Fruit fly (Drosophila melanogaster) whole organism, wandering third instar larva: ENCODE measurements around the gene CG5687.

ENCODE experiments used
- CG9705 ChIP-seq: fragments of 200-800 bp; sonication (Bioruptor generic); optimal IDR thresholded peaks from 2 replicates; lab custom pipeline; 2018; ENCODE audit warnings: missing biosample characterization, mild to moderate bottlenecking, missing genetic modification characterization
- Dif ChIP-seq: fragments of 200-275, 200-300 bp; sonication (Bioruptor generic); optimal IDR thresholded peaks from 2 replicates; lab custom pipeline; 2018; ENCODE audit warnings: missing biosample characterization, missing genetic modification characterization; ENCODE audit not compliant: partially characterized antibody
- Hr78 ChIP-seq: fragments of >200 bp; optimal IDR thresholded peaks from 2 replicates; lab custom pipeline; 2017; ENCODE audit warnings: missing biosample characterization, missing genetic modification characterization
- Hr83 ChIP-seq: fragments of 200-300 bp; sonication (Bioruptor generic); optimal IDR thresholded peaks from 2 replicates; lab custom pipeline; 2016; ENCODE audit warnings: missing biosample characterization, mild to moderate bottlenecking, missing genetic modification characterization, moderate library complexity; ENCODE audit not compliant: poor library complexity, severe bottlenecking
- Myc ChIP-seq: fragments of >200 bp; optimal IDR thresholded peaks from 2 replicates; lab custom pipeline; 2017
- N ChIP-seq: fragments of >200 bp; optimal IDR thresholded peaks from 2 replicates; lab custom pipeline; 2018; ENCODE audit warnings: missing biosample characterization, missing external identifiers, missing genetic modification characterization
- Rel ChIP-seq, 2 experiments: fragments of 200-800 bp; sonication (Bioruptor generic) in 1 of 2; optimal IDR thresholded peaks; 2 replicates in 1 of 2; 3 replicates in 1 of 2; lab custom pipeline; 2016 to 2019; ENCODE audit warnings: mild to moderate bottlenecking in 2 of 2, missing biosample characterization in 2 of 2, missing genetic modification characterization in 2 of 2, moderate library complexity in 1 of 2
- dl ChIP-seq, 2 experiments: fragments of 175-275, 200-275 bp in 1 of 2; fragments of 200-275 bp in 1 of 2; sonication (Bioruptor generic); optimal IDR thresholded peaks; lab custom pipeline; 2018; ENCODE audit warnings: mild to moderate bottlenecking in 2 of 2, missing biosample characterization in 2 of 2, missing genetic modification characterization in 2 of 2, moderate library complexity in 2 of 2; ENCODE audit not compliant: partially characterized antibody in 2 of 2, insufficient read depth in 1 of 2
- dmrt93B ChIP-seq: fragments of 200-800 bp; sonication (Bioruptor generic); optimal IDR thresholded peaks from 2 replicates; lab custom pipeline; 2018; ENCODE audit warnings: missing biosample characterization, mild to moderate bottlenecking, missing genetic modification characterization
- dsf ChIP-seq: sonication (Bioruptor generic); optimal IDR thresholded peaks from 2 replicates; lab custom pipeline; 2016; ENCODE audit warnings: missing biosample characterization, missing genetic modification characterization, borderline replicate concordance
- ey ChIP-seq: fragments of 200-800 bp; sonication (Bioruptor generic); optimal IDR thresholded peaks from 2 replicates; lab custom pipeline; 2016; ENCODE audit warnings: missing biosample characterization, missing genetic modification characterization
- h ChIP-seq: fragments of 200-800 bp; sonication (Bioruptor generic); optimal IDR thresholded peaks from 3 replicates; lab custom pipeline; 2016; ENCODE audit warnings: missing biosample characterization, mild to moderate bottlenecking, missing genetic modification characterization
- jim ChIP-seq: fragments of 175-275, 200-325 bp; sonication (Bioruptor generic); optimal IDR thresholded peaks from 2 replicates; lab custom pipeline; 2016; ENCODE audit warnings: missing biosample characterization, mild to moderate bottlenecking, missing genetic modification characterization
- lola ChIP-seq: fragments of >200 bp; optimal IDR thresholded peaks from 2 replicates; lab custom pipeline; 2017; ENCODE audit warnings: missing biosample characterization, missing genetic modification characterization
- pan ChIP-seq: fragments of >200 bp; optimal IDR thresholded peaks from 2 replicates; lab custom pipeline; 2017
- psq ChIP-seq: fragments of 200-800 bp; sonication (Bioruptor generic); optimal IDR thresholded peaks from 3 replicates; lab custom pipeline; 2017; ENCODE audit warnings: missing biosample characterization, mild to moderate bottlenecking, missing genetic modification characterization, moderate library complexity
- sage ChIP-seq: fragments of 200-800 bp; sonication (Bioruptor generic); optimal IDR thresholded peaks from 2 replicates; lab custom pipeline; 2016; ENCODE audit warnings: missing biosample characterization, mild to moderate bottlenecking, missing genetic modification characterization
- sv ChIP-seq: fragments of 200-800 bp; sonication (Bioruptor generic); optimal IDR thresholded peaks from 3 replicates; lab custom pipeline; 2016; ENCODE audit warnings: missing biosample characterization, missing genetic modification characterization
- tai ChIP-seq: sonication (Bioruptor generic); optimal IDR thresholded peaks from 2 replicates; lab custom pipeline; 2016; ENCODE audit warnings: missing biosample characterization, missing genetic modification characterization
- usp ChIP-seq: fragments of >200 bp; optimal IDR thresholded peaks from 2 replicates; lab custom pipeline; 2017; ENCODE audit warnings: missing biosample characterization, missing genetic modification characterization
- woc ChIP-seq: sonication (Bioruptor generic); optimal IDR thresholded peaks from 2 replicates; lab custom pipeline; 2016; ENCODE audit warnings: missing biosample characterization, mild to moderate bottlenecking, missing genetic modification characterization

Gene CG5687

dm6 chr3L:1886125-1886544 is 52.8 kb downstream of the CG5687 start (continued):
- peak; percentile 50 for TF ChIP-seq sv (GFP tag; lab: Kevin White, UChicago)
- TF ChIP-seq CG9705 (GFP tag; lab: Kevin White, UChicago), result peak; percentile 59
- TF ChIP-seq Rel (GFP tag; optimal IDR thresholded peaks at IDR 0.05; lab: Kevin White, UChicago), result peak; percentile 54
- peak; percentile 60 for TF ChIP-seq Rel (tag; optimal IDR thresholded peaks at IDR 0.05; lab: Kevin White, UChicago)
- TF ChIP-seq lola (GFP tag; lab: Kevin White, UChicago), result no peak
- peak; percentile 69 for TF ChIP-seq woc (GFP tag; lab: Kevin White, UChicago)
- no peak for TF ChIP-seq usp (GFP tag; lab: Kevin White, UChicago)
- TF ChIP-seq psq (GFP tag; lab: Kevin White, UChicago), result peak; percentile 80
- peak; percentile 75 for TF ChIP-seq dmrt93B (GFP tag; lab: Kevin White, UChicago)
- TF ChIP-seq jim (GFP tag; lab: Kevin White, UChicago), result no peak
- no peak for TF ChIP-seq Hr78 (GFP tag; lab: Kevin White, UChicago)
- TF ChIP-seq dl (GFP tag; optimal IDR thresholded peaks at IDR 0.05; lab: Kevin White, UChicago; ENCODE audit: insufficient read depth in 1 of 2, partially characterized antibody in 2 of 2), result no peak
- TF ChIP-seq h, result peak; percentile 98

- no peak for TF ChIP-seq woc (GFP tag; lab: Kevin White, UChicago)
- peak; percentile 50 to 83 for TF ChIP-seq dl (GFP tag; optimal IDR thresholded peaks at IDR 0.05; lab: Kevin White, UChicago; ENCODE audit: insufficient read depth in 1 of 2, partially characterized antibody in 2 of 2)
- no peak for TF ChIP-seq tai (GFP tag; lab: Kevin White, UChicago)
- peak; percentile 29 for TF ChIP-seq Hr83 (GFP tag; lab: Kevin White, UChicago)
- no peak for TF ChIP-seq Rel (GFP tag; optimal IDR thresholded peaks at IDR 0.05; lab: Kevin White, UChicago)
- no peak for TF ChIP-seq Rel (tag; optimal IDR thresholded peaks at IDR 0.05; lab: Kevin White, UChicago)
- TF ChIP-seq Myc (lab: Kevin White, UChicago), result no peak
- TF ChIP-seq Dif (GFP tag; lab: Kevin White, UChicago), result peak; percentile 73
- TF ChIP-seq N (GFP tag; lab: Kevin White, UChicago), result no peak
- TF ChIP-seq dsf (GFP tag; lab: Kevin White, UChicago), result no peak
- TF ChIP-seq pan (lab: Kevin White, UChicago), result no peak
- TF ChIP-seq lola (GFP tag; lab: Kevin White, UChicago), result no peak
Observed at dm6 chr3L:1885436-1885835, 53.5 kb downstream of the CG5687 start, which contains the start of gene Tmhs. Gene Tmhs, plus strand, starts transcription at chr3L:1885657.

dm6 chr3L:1884652-1885051 is 54.3 kb downstream of the CG5687 start, which contains the start of gene Aprt:
Gene Aprt, minus strand, starts transcription at chr3L:1885019.
- TF ChIP-seq ey (GFP tag; lab: Kevin White, UChicago), result no peak
- TF ChIP-seq jim (GFP tag; lab: Kevin White, UChicago), result no peak
- no peak for TF ChIP-seq Rel (GFP tag; optimal IDR thresholded peaks at IDR 0.05; lab: Kevin White, UChicago)
- peak; percentile 97 for TF ChIP-seq Rel (tag; optimal IDR thresholded peaks at IDR 0.05; lab: Kevin White, UChicago)
- peak; percentile 14 for TF ChIP-seq sage
- TF ChIP-seq Myc (lab: Kevin White, UChicago), result peak; percentile 69
- no peak for TF ChIP-seq CG9705 (GFP tag; lab: Kevin White, UChicago)
- no peak for TF ChIP-seq lola (GFP tag; lab: Kevin White, UChicago)
